Fruit fly (Drosophila melanogaster) whole organism, embryonic: ENCODE results near the gene CG15034.

Experiments
- Aef1 ChIP-seq: fragments of 200-800 bp; sonication (Bioruptor generic); IDR thresholded peaks from 3 replicates; pipeline ENCODE4 v1.3.6; 2022; ENCODE audit warnings: missing biosample characterization, missing genetic modification characterization
- Atf6 ChIP-seq: fragments of 200-800 bp; sonication (Bioruptor generic); IDR thresholded peaks from 2 replicates; pipeline ENCODE4 v1.3.6; 2022; ENCODE audit warnings: missing biosample characterization, missing genetic modification characterization
- B-H1 ChIP-seq: fragments of 200-800 bp; sonication (Bioruptor generic); IDR thresholded peaks from 3 replicates; pipeline ENCODE4 v1.3.6; 2022; ENCODE audit warnings: missing biosample characterization, missing genetic modification characterization
- B-H2 ChIP-seq: fragments of 200-800 bp; sonication (Bioruptor generic); optimal IDR thresholded peaks from 2 replicates; lab custom pipeline; 2018; ENCODE audit warnings: missing biosample characterization, mild to moderate bottlenecking, missing genetic modification characterization
- CG10366 ChIP-seq: fragments of 200-800 bp; sonication (Bioruptor generic); IDR thresholded peaks from 2 replicates; pipeline ENCODE4 v1.3.6; 2022; ENCODE audit warnings: missing biosample characterization, missing genetic modification characterization
- CG14014 ChIP-seq: fragments of 200-800 bp; sonication (Bioruptor generic); IDR thresholded peaks from 2 replicates; pipeline ENCODE4 v1.3.6; 2022; ENCODE audit warnings: missing biosample characterization, missing genetic modification characterization
- CG14965 ChIP-seq: fragments of 200-800 bp; sonication (Bioruptor generic); optimal IDR thresholded peaks from 2 replicates; lab custom pipeline; 2016; ENCODE audit warnings: missing biosample characterization, missing genetic modification characterization, borderline replicate concordance
- CG17186 ChIP-seq: fragments of 200-800 bp; sonication (Bioruptor generic); optimal IDR thresholded peaks from 3 replicates; lab custom pipeline; 2017; ENCODE audit warnings: missing biosample characterization, missing genetic modification reagents, missing genetic modification characterization
- CG17361 ChIP-seq: fragments of 200-800 bp; sonication (Bioruptor generic); IDR thresholded peaks from 3 replicates; pipeline ENCODE4 v1.3.6; 2022; ENCODE audit warnings: missing biosample characterization, missing genetic modification characterization
- CG17385 ChIP-seq: fragments of 200-800 bp; sonication (Bioruptor generic); optimal IDR thresholded peaks from 3 replicates; lab custom pipeline; 2018; ENCODE audit warnings: missing biosample characterization, mild to moderate bottlenecking, missing genetic modification characterization
- CG17829 ChIP-seq: fragments of 200-800 bp; optimal IDR thresholded peaks from 2 replicates; lab custom pipeline; 2019; ENCODE audit warnings: missing biosample characterization, mild to moderate bottlenecking, missing genetic modification characterization, moderate library complexity
- CG1792 ChIP-seq: fragments of 200-800 bp; sonication (Bioruptor generic); optimal IDR thresholded peaks from 2 replicates; lab custom pipeline; 2016; ENCODE audit warnings: missing biosample characterization, missing genetic modification characterization
- CG18476 ChIP-seq: fragments of 200-800 bp; sonication (Bioruptor generic); optimal IDR thresholded peaks from 2 replicates; lab custom pipeline; 2016; ENCODE audit warnings: missing biosample characterization, mild to moderate bottlenecking, missing genetic modification characterization
- CG3163 ChIP-seq: fragments of 200-800 bp; sonication (Bioruptor generic); optimal IDR thresholded peaks from 3 replicates; lab custom pipeline; 2016; ENCODE audit warnings: missing biosample characterization, missing genetic modification characterization
- CG34224 ChIP-seq: fragments of 200-800 bp; sonication (Bioruptor generic); IDR thresholded peaks from 3 replicates; pipeline ENCODE4 v1.3.6; 2022; ENCODE audit warnings: missing biosample characterization, missing genetic modification characterization; ENCODE audit not compliant: partially characterized antibody
- CG42726 ChIP-seq: fragments of 200-800 bp; sonication (Bioruptor generic); IDR thresholded peaks from 2 replicates; pipeline ENCODE4 v1.3.6; 2022; ENCODE audit warnings: missing biosample characterization, missing genetic modification characterization; ENCODE audit not compliant: partially characterized antibody
- CG6254 ChIP-seq: fragments of 200-800 bp; sonication (Bioruptor generic); optimal IDR thresholded peaks from 3 replicates; lab custom pipeline; 2017; ENCODE audit warnings: mild to moderate bottlenecking, missing biosample characterization, missing genetic modification reagents, missing genetic modification characterization
- CG6791 ChIP-seq: fragments of 200-800 bp; sonication (Bioruptor generic); IDR thresholded peaks from 3 replicates; pipeline ENCODE4 v1.3.6; 2022; ENCODE audit warnings: missing biosample characterization, missing genetic modification characterization; ENCODE audit not compliant: partially characterized antibody
- CG6813 ChIP-seq: fragments of 200-800 bp; sonication (Bioruptor generic); optimal IDR thresholded peaks from 2 replicates; lab custom pipeline; 2017; ENCODE audit warnings: missing biosample characterization, missing genetic modification characterization, mild to moderate bottlenecking, moderate library complexity, missing genetic modification reagents
- CG7745 ChIP-seq: fragments of 200-800 bp; sonication (Bioruptor generic); optimal IDR thresholded peaks from 2 replicates; lab custom pipeline; 2018; ENCODE audit warnings: missing biosample characterization, mild to moderate bottlenecking, missing genetic modification characterization, moderate library complexity
- CG8765 ChIP-seq: fragments of 200-800 bp; sonication (Bioruptor generic); IDR thresholded peaks from 2 replicates; pipeline ENCODE4 v1.3.6; 2022; ENCODE audit warnings: missing biosample characterization, missing genetic modification characterization
- CG9727 ChIP-seq: fragments of 200-800 bp; sonication (Bioruptor generic); optimal IDR thresholded peaks from 3 replicates; lab custom pipeline; 2017; ENCODE audit warnings: missing biosample characterization, mild to moderate bottlenecking, missing genetic modification characterization
- CTCF ChIP-seq: fragments of 200-800 bp; sonication (Bioruptor generic); optimal IDR thresholded peaks from 2 replicates; lab custom pipeline; 2017; ENCODE audit warnings: missing biosample characterization, mild to moderate bottlenecking, missing genetic modification characterization, moderate library complexity
- Doc3 ChIP-seq: fragments of 200-800 bp; sonication (Bioruptor generic); IDR thresholded peaks from 3 replicates; pipeline ENCODE4 v1.3.6; 2022; ENCODE audit warnings: missing biosample characterization, missing genetic modification characterization; ENCODE audit not compliant: partially characterized antibody
- Fer2 ChIP-seq: fragments of 200-800 bp; sonication (Bioruptor generic); optimal IDR thresholded peaks from 2 replicates; lab custom pipeline; 2018; ENCODE audit warnings: missing biosample characterization, mild to moderate bottlenecking, missing genetic modification characterization, moderate library complexity
- Jarid2 ChIP-seq: fragments of 200-800 bp; sonication (Bioruptor generic); optimal IDR thresholded peaks from 3 replicates; lab custom pipeline; 2017; ENCODE audit warnings: mild to moderate bottlenecking, missing biosample characterization, missing genetic modification reagents, missing genetic modification characterization
- Nf-YC ChIP-seq: fragments of 200-800 bp; optimal IDR thresholded peaks from 3 replicates; lab custom pipeline; 2019; ENCODE audit warnings: missing biosample characterization, mild to moderate bottlenecking, missing genetic modification characterization, moderate library complexity
- Ptx1 ChIP-seq: fragments of 200-800 bp; sonication (Bioruptor generic); IDR thresholded peaks from 2 replicates; pipeline ENCODE4 v1.3.6; 2022; ENCODE audit warnings: missing biosample characterization, missing genetic modification characterization
- Rfx ChIP-seq: fragments of 200-800 bp; sonication (Bioruptor generic); IDR thresholded peaks from 2 replicates; pipeline ENCODE4 v1.3.6; 2022; ENCODE audit warnings: missing biosample characterization, missing genetic modification characterization
- bigmax ChIP-seq: fragments of 200-800 bp; sonication (Bioruptor generic); optimal IDR thresholded peaks from 2 replicates; lab custom pipeline; 2018; ENCODE audit warnings: missing biosample characterization, mild to moderate bottlenecking, missing genetic modification characterization
- btn ChIP-seq: fragments of 200-800 bp; sonication (Bioruptor generic); optimal IDR thresholded peaks from 2 replicates; lab custom pipeline; 2016; ENCODE audit warnings: missing biosample characterization, missing genetic modification characterization
- cato ChIP-seq: fragments of 200-800 bp; sonication (Bioruptor generic); optimal IDR thresholded peaks from 2 replicates; lab custom pipeline; 2016; ENCODE audit warnings: missing biosample characterization, missing genetic modification characterization, borderline replicate concordance
- caup ChIP-seq: fragments of 200-800 bp; sonication (Bioruptor generic); optimal IDR thresholded peaks from 3 replicates; lab custom pipeline; 2017; ENCODE audit warnings: missing biosample characterization, mild to moderate bottlenecking, missing genetic modification characterization, moderate library complexity; ENCODE audit not compliant: severe bottlenecking
- dati ChIP-seq: fragments of 200-800 bp; sonication (Bioruptor generic); IDR thresholded peaks from 2 replicates; pipeline ENCODE4 v1.3.6; 2022; ENCODE audit warnings: missing biosample characterization, missing genetic modification characterization
- dimm ChIP-seq: fragments of 200-800 bp; sonication (Bioruptor generic); IDR thresholded peaks from 2 replicates; pipeline ENCODE4 v1.3.6; 2022; ENCODE audit warnings: missing biosample characterization, missing genetic modification characterization
- ftz-f1 ChIP-seq: fragments of 200-800 bp; sonication (Bioruptor generic); optimal IDR thresholded peaks from 2 replicates; lab custom pipeline; 2016; ENCODE audit warnings: missing biosample characterization, missing genetic modification characterization
- gsb-n ChIP-seq: fragments of 200-800 bp; sonication (Bioruptor generic); optimal IDR thresholded peaks from 3 replicates; lab custom pipeline; 2018; ENCODE audit warnings: missing biosample characterization, mild to moderate bottlenecking, missing genetic modification characterization
- ind ChIP-seq: fragments of 200-800 bp; sonication (Bioruptor generic); optimal IDR thresholded peaks from 3 replicates; lab custom pipeline; 2016; ENCODE audit warnings: missing biosample characterization, missing genetic modification characterization
- kah ChIP-seq: fragments of 200-800 bp; sonication (Bioruptor generic); optimal IDR thresholded peaks from 2 replicates; lab custom pipeline; 2018; ENCODE audit warnings: missing biosample characterization, mild to moderate bottlenecking, missing genetic modification characterization
- otp ChIP-seq: fragments of 200-800 bp; sonication (Bioruptor generic); IDR thresholded peaks from 3 replicates; pipeline ENCODE4, ENCODE4 v1.3.6; 2022; ENCODE audit warnings: missing biosample characterization, missing genetic modification characterization
- phol ChIP-seq: fragments of 200-800 bp; sonication (Bioruptor generic); optimal IDR thresholded peaks from 3 replicates; lab custom pipeline; 2018; ENCODE audit warnings: missing biosample characterization, mild to moderate bottlenecking, missing genetic modification characterization, moderate library complexity
- pnt ChIP-seq: fragments of 200-800 bp; sonication (Bioruptor generic); optimal IDR thresholded peaks from 3 replicates; lab custom pipeline; 2016; ENCODE audit warnings: missing biosample characterization, missing genetic modification characterization
- repo ChIP-seq: fragments of 200-800 bp; sonication (Bioruptor generic); optimal IDR thresholded peaks from 2 replicates; lab custom pipeline; 2016; ENCODE audit warnings: missing biosample characterization, missing genetic modification characterization
- rib ChIP-seq: fragments of 200-800 bp; sonication (Bioruptor generic); IDR thresholded peaks from 2 replicates; pipeline ENCODE4 v1.3.6; 2022; ENCODE audit warnings: missing biosample characterization, missing genetic modification characterization
- row ChIP-seq: fragments of 200-800 bp; sonication (Bioruptor generic); IDR thresholded peaks from 3 replicates; pipeline ENCODE4 v1.3.6; 2022; ENCODE audit warnings: missing biosample characterization, missing genetic modification characterization
- run ChIP-seq: fragments of 200-800 bp; sonication (Bioruptor generic); optimal IDR thresholded peaks from 3 replicates; lab custom pipeline; 2018; ENCODE audit warnings: missing biosample characterization, mild to moderate bottlenecking, missing genetic modification characterization
- salm ChIP-seq: fragments of 200-800 bp; sonication (Bioruptor generic); optimal IDR thresholded peaks from 2 replicates; lab custom pipeline; 2018; ENCODE audit warnings: missing biosample characterization, mild to moderate bottlenecking, missing genetic modification characterization
- sd ChIP-seq: fragments of 200-800 bp; sonication (Bioruptor generic); optimal IDR thresholded peaks from 3 replicates; lab custom pipeline; 2018; ENCODE audit warnings: missing biosample characterization, mild to moderate bottlenecking, missing genetic modification characterization, moderate library complexity
- tin ChIP-seq: fragments of 200-800 bp; sonication (Bioruptor generic); optimal IDR thresholded peaks from 3 replicates; lab custom pipeline; 2016; ENCODE audit warnings: missing biosample characterization, missing genetic modification characterization
- tup ChIP-seq: fragments of 200-800 bp; sonication (Bioruptor generic); optimal IDR thresholded peaks from 2 replicates; lab custom pipeline; 2016; ENCODE audit warnings: missing biosample characterization, mild to moderate bottlenecking, missing genetic modification characterization, moderate library complexity
- z ChIP-seq: fragments of 200-800 bp; sonication (Bioruptor generic); IDR thresholded peaks from 3 replicates; pipeline ENCODE4 v1.3.6; 2022; ENCODE audit warnings: missing biosample characterization, missing genetic modification characterization
- zen ChIP-seq: fragments of 200-800 bp; sonication (Bioruptor generic); optimal IDR thresholded peaks from 3 replicates; lab custom pipeline; 2018; ENCODE audit warnings: missing biosample characterization, mild to moderate bottlenecking, missing genetic modification characterization, moderate library complexity

Gene CG15034

dm6 chrX:7300356-7300721 is 47.0 kb downstream of the CG15034 start (continued):
- no peak for TF ChIP-seq kah
- TF ChIP-seq zen (tag; lab: Kevin White, UChicago): no peak
- TF ChIP-seq CG17361: peak; percentile 48; the same call in 1 of the 3 replicates
- TF ChIP-seq CG10366: 0 out of 2 replicates have a peak, but pooled peaks have one; percentile 7
- TF ChIP-seq btn (GFP tag; lab: Kevin White, UChicago): no peak
- no peak for TF ChIP-seq run (tag; lab: Kevin White, UChicago)
- no peak for TF ChIP-seq CG7745 (tag; lab: Kevin White, UChicago)
- no peak for TF ChIP-seq dati
- TF ChIP-seq Nf-YC: peak; percentile 29
- no peak for TF ChIP-seq caup (GFP tag; lab: Kevin White, UChicago)
- no peak for TF ChIP-seq gsb-n (tag; lab: Kevin White, UChicago)
- TF ChIP-seq sd: no peak
- TF ChIP-seq CG6254: no peak
- no peak for TF ChIP-seq CG18476 (GFP tag; lab: Kevin White, UChicago)
- TF ChIP-seq CG6791 (GFP tag; lab: Robert Waterston, UW): no peak
- no peak for TF ChIP-seq CG14965 (GFP tag; lab: Kevin White, UChicago)
- TF ChIP-seq row (GFP tag; lab: Robert Waterston, UW): no peak
- no peak for TF ChIP-seq tin (GFP tag; lab: Kevin White, UChicago)
- no peak for TF ChIP-seq CTCF
- TF ChIP-seq bigmax (GFP tag; lab: Kevin White, UChicago): no peak
- no peak for TF ChIP-seq tup (GFP tag; lab: Kevin White, UChicago)
- no peak for TF ChIP-seq ftz-f1 (GFP tag; lab: Kevin White, UChicago)
- no peak for TF ChIP-seq CG42726 (GFP tag; lab: Robert Waterston, UW)
- TF ChIP-seq ind (GFP tag; lab: Kevin White, UChicago): no peak
- peak; percentile 12 for TF ChIP-seq CG1792 (GFP tag; lab: Kevin White, UChicago)
- TF ChIP-seq CG8765: peak; percentile 69; the same call in 1 of the 2 replicates
- no peak for TF ChIP-seq CG3163 (GFP tag; lab: Kevin White, UChicago)
- no peak for TF ChIP-seq Jarid2 (GFP tag; lab: Kevin White, UChicago)
- TF ChIP-seq salm (tag; lab: Kevin White, UChicago): no peak
- TF ChIP-seq Ptx1: peak; percentile 30; the same call in 1 of the 2 replicates
- TF ChIP-seq CG14014 (GFP tag; lab: Robert Waterston, UW): 0 out of 2 replicates have a peak, but pooled peaks have one; percentile 5
- peak; percentile 72 for TF ChIP-seq Aef1
- TF ChIP-seq Doc3: no peak
- TF ChIP-seq rib (GFP tag; lab: Robert Waterston, UW): no peak
- no peak for TF ChIP-seq CG34224
- TF ChIP-seq repo: no peak
- TF ChIP-seq B-H1 (GFP tag; lab: Robert Waterston, UW): no peak
- no peak for TF ChIP-seq CG17186 (GFP tag; lab: Kevin White, UChicago)
- no peak for TF ChIP-seq Fer2 (tag; lab: Kevin White, UChicago)
- no peak for TF ChIP-seq CG9727 (GFP tag; lab: Kevin White, UChicago)
- TF ChIP-seq Atf6 (GFP tag; lab: Robert Waterston, UW): no peak
- TF ChIP-seq otp (GFP tag; lab: Robert Waterston, UW): 0 out of 3 replicates have a peak, but pooled peaks have one; percentile 48
- peak; percentile 48 for TF ChIP-seq Rfx (GFP tag; lab: Robert Waterston, UW)
- no peak for TF ChIP-seq cato (GFP tag; lab: Kevin White, UChicago)
- TF ChIP-seq z (GFP tag; lab: Robert Waterston, UW): no peak
- TF ChIP-seq phol (tag; lab: Kevin White, UChicago): peak; percentile 65
- TF ChIP-seq B-H2 (GFP tag; lab: Kevin White, UChicago): no peak
- TF ChIP-seq CG6813 (GFP tag; lab: Kevin White, UChicago): no peak
- no peak for TF ChIP-seq CG17829 (tag; lab: Kevin White, UChicago)
- TF ChIP-seq pnt (GFP tag; lab: Kevin White, UChicago): no peak
- TF ChIP-seq CG17385 (GFP tag; lab: Kevin White, UChicago): no peak
- no peak for TF ChIP-seq dimm (GFP tag; lab: Robert Waterston, UW)
